Fruit fly (Drosophila melanogaster): ENCODE measurements around the gene CG8907.

CG8907 gene

dm6 chr3R:17028393-17028792 lies 20.3 kb downstream of the CG8907 start, which contains the start of gene CG5225:
TSS of gene CG5225 (plus strand) at chr3R:17028693.
- TF ChIP-seq CG9705 (GFP tag; optimal IDR thresholded peaks at IDR 0.05) (no peak), foxo (GFP tag; optimal IDR thresholded peaks at IDR 0.05) (no peak), CrebA (GFP tag; optimal IDR thresholded peaks at IDR 0.05; ENCODE audit: borderline replicate concordance) (no peak), fru (GFP tag; optimal IDR thresholded peaks at IDR 0.05) (no peak), psq (GFP tag; optimal IDR thresholded peaks at IDR 0.05) (no peak), GATAd (GFP tag; optimal IDR thresholded peaks at IDR 0.05) (no peak), Hr78 (GFP tag; optimal IDR thresholded peaks at IDR 0.05) (no peak), tai (GFP tag; optimal IDR thresholded peaks at IDR 0.05) (no peak), Myc (optimal IDR thresholded peaks at IDR 0.05) (no peak), OdsH (GFP tag; optimal IDR thresholded peaks at IDR 0.05) (no peak), br (GFP tag; optimal IDR thresholded peaks at IDR 0.05) (no peak), woc (GFP tag; optimal IDR thresholded peaks at IDR 0.05) (no peak), lola (GFP tag; optimal IDR thresholded peaks at IDR 0.05) (no peak), Hr83 (GFP tag; optimal IDR thresholded peaks at IDR 0.05; ENCODE audit: poor library complexity, severe bottlenecking) (no peak), ey (GFP tag; optimal IDR thresholded peaks at IDR 0.05) (no peak), dl (GFP tag; optimal IDR thresholded peaks at IDR 0.05; ENCODE audit: insufficient read depth in 1 of 2, partially characterized antibody in 2 of 2) (no peak)

- TF ChIP-seq brk (GFP tag; optimal IDR thresholded peaks at IDR 0.05) (no peak), Rel (GFP tag; optimal IDR thresholded peaks at IDR 0.05) (no peak), Rel (tag; optimal IDR thresholded peaks at IDR 0.05) (no peak), tai (GFP tag; optimal IDR thresholded peaks at IDR 0.05) (no peak), h (GFP tag; optimal IDR thresholded peaks at IDR 0.05) (no peak)
Measured at dm6 chr3R:17029796-17030195, 21.7 kb downstream of the CG8907 start.

- no peak for TF ChIP-seq dl (GFP tag; optimal IDR thresholded peaks at IDR 0.05; ENCODE audit: insufficient read depth in 1 of 2, partially characterized antibody in 2 of 2)
- TF ChIP-seq Sp1 (GFP tag; optimal IDR thresholded peaks at IDR 0.05): no peak
- TF ChIP-seq Jra (GFP tag; optimal IDR thresholded peaks at IDR 0.05): no peak
- no peak for TF ChIP-seq dmrt93B (GFP tag; optimal IDR thresholded peaks at IDR 0.05)
Measured at dm6 chr3R:17031502-17031901, 23.4 kb downstream of the CG8907 start, which contains the start of gene CG31268. TSS of gene CG31268 (plus strand) at chr3R:17031802.

- TF ChIP-seq dl (GFP tag; optimal IDR thresholded peaks at IDR 0.05; ENCODE audit: insufficient read depth in 1 of 2, partially characterized antibody in 2 of 2) (no peak), CG32264 (GFP tag; optimal IDR thresholded peaks at IDR 0.05) (no peak), tai (GFP tag; optimal IDR thresholded peaks at IDR 0.05) (no peak), Dif (GFP tag; optimal IDR thresholded peaks at IDR 0.05; ENCODE audit: partially characterized antibody) (no peak), GATAd (GFP tag; optimal IDR thresholded peaks at IDR 0.05) (no peak), Hnf4 (GFP tag; optimal IDR thresholded peaks at IDR 0.05) (no peak), CrebA (GFP tag; optimal IDR thresholded peaks at IDR 0.05; ENCODE audit: borderline replicate concordance) (no peak), fru (GFP tag; optimal IDR thresholded peaks at IDR 0.05) (no peak), Abd-B (GFP tag; optimal IDR thresholded peaks at IDR 0.05) (no peak), Hr83 (GFP tag; optimal IDR thresholded peaks at IDR 0.05; ENCODE audit: poor library complexity, severe bottlenecking) (no peak), Hr78 (GFP tag; optimal IDR thresholded peaks at IDR 0.05) (no peak), sage (GFP tag; optimal IDR thresholded peaks at IDR 0.05) (no peak)
Measured at dm6 chr3R:17035945-17036344, 27.9 kb downstream of the CG8907 start, which contains the start of gene CG4009. TSS of gene CG4009 (minus strand) at chr3R:17036045.

- TF ChIP-seq Dif (GFP tag; optimal IDR thresholded peaks at IDR 0.05; ENCODE audit: partially characterized antibody): no peak
- TF ChIP-seq Rel (GFP tag; optimal IDR thresholded peaks at IDR 0.05): no peak
- no peak for TF ChIP-seq Rel (tag; optimal IDR thresholded peaks at IDR 0.05)
- TF ChIP-seq Hnf4 (GFP tag; optimal IDR thresholded peaks at IDR 0.05): peak; percentile 11
- no peak for TF ChIP-seq OdsH (GFP tag; optimal IDR thresholded peaks at IDR 0.05)
- peak; percentile 52 for TF ChIP-seq woc (GFP tag; optimal IDR thresholded peaks at IDR 0.05)
Measured at dm6 chr3R:17039993-17040807, 32.1 kb downstream of the CG8907 start, which contains the start of the genes CG18213 and Trm7-32. TSS of gene CG18213 (minus strand) at chr3R:17040203. TSS of gene Trm7-32 (plus strand) at chr3R:17040682.
